Worm (Caenorhabditis elegans) whole organism, early embryonic: ENCODE data around the gene F55G7.1.

Experiments used
- hnd-1 ChIP-seq: sonication (generic microtip); optimal IDR thresholded peaks from 2 replicates; lab custom pipeline; 2016; ENCODE audit warnings: missing genetic modification characterization, missing compliant biosample characterization
- scrt-1 ChIP-seq: fragments of 200-800 bp; sonication (Bioruptor generic); IDR thresholded peaks from 2 replicates; pipeline ENCODE4 v1.3.6; 2022; ENCODE audit warnings: missing genetic modification characterization, missing compliant biosample characterization

DNA sequence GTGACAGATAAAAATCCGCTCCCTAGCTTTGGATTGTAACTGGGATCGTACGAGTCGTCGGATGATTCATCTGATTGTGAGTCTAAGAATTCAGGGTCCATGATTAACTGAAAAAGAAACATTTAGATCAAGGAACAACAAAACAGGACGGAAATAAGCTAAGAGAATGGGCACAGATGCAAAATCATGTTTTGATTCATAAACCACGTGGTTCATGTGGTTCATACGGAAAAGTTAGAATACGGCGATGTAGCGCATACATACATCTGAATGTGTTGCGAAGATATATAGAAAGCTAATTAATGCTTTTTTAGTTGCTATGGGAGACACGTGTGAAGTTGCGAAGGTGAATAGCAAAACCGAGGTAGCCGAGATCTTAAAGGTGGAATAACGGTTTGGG, 17.7 kb downstream of the F55G7.1 start, which contains the start of gene F55G7.3:
- TF ChIP-seq scrt-1 (GFP tag; lab: Robert Waterston, UW) (no peak), hnd-1 (no peak)
